Fruit fly (Drosophila melanogaster): ENCODE results near the gene bip1.

Gene bip1

DNA sequence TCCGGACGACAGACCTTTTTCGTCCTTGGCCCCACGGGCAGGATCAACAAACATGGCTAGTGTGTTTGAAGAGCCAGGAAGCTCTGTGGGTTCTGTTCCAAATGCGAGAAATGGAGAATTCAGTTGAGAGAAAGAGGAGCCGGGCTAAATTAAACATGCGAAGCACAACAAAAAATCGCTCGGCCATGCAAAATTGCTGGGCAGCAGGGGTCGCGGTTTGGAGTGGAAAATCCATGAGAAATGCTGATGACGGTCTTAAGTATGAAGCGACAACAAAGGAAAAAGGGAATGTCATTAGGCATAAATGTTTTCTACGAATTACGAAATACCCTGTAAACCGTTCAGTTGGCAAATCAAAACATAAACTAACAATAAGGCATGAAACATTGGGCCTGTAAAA, 25.4 kb downstream of the bip1 start:
- no peak for TF ChIP-seq Sin3A (optimal IDR thresholded peaks at IDR 0.05)

DNA sequence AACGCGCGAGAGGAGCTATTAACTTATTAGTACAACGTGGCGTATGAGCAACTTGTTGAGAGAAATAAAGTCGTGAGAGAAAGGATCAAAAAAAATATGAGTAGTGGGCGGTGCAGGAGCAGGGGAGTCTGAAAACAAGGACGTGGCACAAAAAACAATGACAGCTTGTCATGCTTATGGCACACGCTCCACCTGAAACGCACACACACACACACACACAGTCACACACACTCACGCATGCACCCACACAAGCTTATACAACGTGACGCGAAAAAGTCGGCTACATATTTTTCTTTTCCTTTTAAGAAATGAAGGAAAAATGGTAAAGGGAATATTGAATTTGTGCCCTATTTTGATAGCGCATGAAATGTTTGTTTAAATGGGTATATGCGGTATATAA, 27.1 kb downstream of the bip1 start:
- TF ChIP-seq insv (optimal IDR thresholded peaks at IDR 0.05): no peak
- TF ChIP-seq Myc (optimal IDR thresholded peaks at IDR 0.05): no peak
- no peak for TF ChIP-seq ttk (optimal IDR thresholded peaks at IDR 0.05)
- TF ChIP-seq psq (optimal IDR thresholded peaks at IDR 0.05): no peak
- no peak for TF ChIP-seq Sin3A (optimal IDR thresholded peaks at IDR 0.05)
- TF ChIP-seq h (optimal IDR thresholded peaks at IDR 0.05): no peak

DNA sequence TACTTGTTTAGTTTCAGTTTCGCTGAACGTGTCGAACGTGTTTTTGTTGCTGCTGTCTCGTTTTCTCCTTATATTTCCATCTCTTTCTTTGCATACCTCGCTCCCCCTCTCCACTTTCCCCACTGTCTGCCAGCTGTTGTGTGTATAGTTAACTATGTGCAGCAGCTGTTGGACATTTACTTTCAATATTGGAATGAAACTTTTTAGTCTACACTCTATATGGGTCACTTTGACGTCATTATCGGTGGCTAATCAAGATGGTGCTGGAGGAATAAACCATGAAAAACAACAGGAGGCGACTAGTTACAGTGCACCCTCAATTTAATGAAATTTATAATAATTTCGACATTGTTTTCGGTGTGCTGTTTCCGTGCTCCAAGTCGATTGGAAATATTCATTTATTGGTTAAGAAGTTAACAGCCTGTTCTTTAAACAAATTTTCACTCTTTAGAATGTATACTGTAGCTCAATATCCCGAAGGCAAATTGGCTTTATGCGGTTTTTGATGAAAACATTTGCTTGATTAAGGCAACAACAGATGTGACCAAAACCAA, 29.2 kb downstream of the bip1 start:
- TF ChIP-seq Myc (optimal IDR thresholded peaks at IDR 0.05) (no peak), ttk (optimal IDR thresholded peaks at IDR 0.05) (no peak), insv (optimal IDR thresholded peaks at IDR 0.05) (no peak), Sin3A (optimal IDR thresholded peaks at IDR 0.05) (no peak), h (optimal IDR thresholded peaks at IDR 0.05) (no peak), psq (optimal IDR thresholded peaks at IDR 0.05) (no peak)

DNA sequence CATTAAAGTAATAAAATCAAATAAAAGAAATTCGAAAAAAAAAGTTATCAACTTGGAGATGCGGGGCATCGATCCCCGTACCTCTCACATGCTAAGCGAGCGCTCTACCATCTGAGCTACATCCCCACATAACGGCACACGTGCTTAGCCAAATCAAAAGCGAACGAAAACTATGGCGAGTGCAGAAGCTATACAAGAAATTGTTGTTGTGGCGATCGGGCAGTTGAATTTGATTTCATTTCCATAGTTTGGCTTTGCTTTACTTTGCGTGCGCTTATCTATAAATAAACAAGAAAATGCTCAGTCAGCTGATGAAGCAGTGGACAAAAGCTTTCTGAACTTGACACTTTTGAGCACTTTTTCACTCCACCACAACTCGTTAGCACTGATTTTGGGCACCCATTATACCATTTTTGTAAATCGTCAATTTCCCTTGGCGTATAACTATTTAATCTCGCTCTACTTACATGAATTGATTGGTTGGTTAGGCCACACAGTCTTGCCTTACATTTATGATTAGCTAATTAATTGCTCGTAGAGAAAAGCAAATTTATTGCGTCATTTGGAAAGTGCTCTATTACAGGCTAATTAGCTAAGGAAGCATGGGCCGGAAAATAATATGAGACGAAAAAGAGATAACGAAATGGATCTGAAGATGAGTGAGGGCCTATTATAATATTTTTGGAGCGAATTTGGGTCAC, 29.9 kb downstream of the bip1 start:
- TF ChIP-seq insv (optimal IDR thresholded peaks at IDR 0.05) (no peak), Myc (optimal IDR thresholded peaks at IDR 0.05) (no peak), ttk (optimal IDR thresholded peaks at IDR 0.05) (no peak), psq (optimal IDR thresholded peaks at IDR 0.05) (no peak), h (optimal IDR thresholded peaks at IDR 0.05) (no peak), Sin3A (optimal IDR thresholded peaks at IDR 0.05) (no peak)

DNA sequence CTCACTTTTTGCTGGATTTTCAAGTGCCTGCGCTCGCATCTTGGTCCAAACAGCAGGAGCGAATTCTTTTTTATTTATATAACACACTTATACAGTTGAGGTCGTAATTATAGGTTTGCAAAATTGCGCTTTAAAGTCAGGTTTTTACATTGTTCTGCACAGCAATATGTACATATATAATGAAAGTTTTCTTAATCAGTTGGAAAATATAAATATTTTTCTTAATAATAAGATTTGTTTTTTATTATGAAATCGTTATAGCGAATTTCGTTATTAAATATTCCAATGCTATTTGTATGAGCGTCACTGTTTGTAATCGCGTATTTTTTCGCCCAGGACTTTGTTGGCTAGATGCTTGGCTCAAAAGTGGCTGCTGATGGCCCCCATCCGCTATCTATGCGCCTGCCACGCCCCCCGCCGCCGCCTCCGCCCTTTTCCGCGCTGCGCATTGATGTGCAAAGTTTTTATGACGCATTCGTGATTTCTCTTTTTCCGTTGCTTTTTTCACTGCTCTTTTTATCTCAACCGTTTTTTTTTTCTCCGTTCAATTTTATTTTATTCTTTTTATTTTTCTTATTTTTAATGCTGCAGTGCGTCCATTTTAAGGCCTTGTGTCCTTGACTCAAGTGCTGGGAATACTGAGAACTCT, 30.7 kb downstream of the bip1 start:
- no peak for TF ChIP-seq ttk (optimal IDR thresholded peaks at IDR 0.05)
- TF ChIP-seq psq (optimal IDR thresholded peaks at IDR 0.05): no peak
- TF ChIP-seq insv (optimal IDR thresholded peaks at IDR 0.05): no peak
- TF ChIP-seq Sin3A (optimal IDR thresholded peaks at IDR 0.05): no peak
- TF ChIP-seq Myc (optimal IDR thresholded peaks at IDR 0.05): no peak
- no peak for TF ChIP-seq h (optimal IDR thresholded peaks at IDR 0.05)

DNA sequence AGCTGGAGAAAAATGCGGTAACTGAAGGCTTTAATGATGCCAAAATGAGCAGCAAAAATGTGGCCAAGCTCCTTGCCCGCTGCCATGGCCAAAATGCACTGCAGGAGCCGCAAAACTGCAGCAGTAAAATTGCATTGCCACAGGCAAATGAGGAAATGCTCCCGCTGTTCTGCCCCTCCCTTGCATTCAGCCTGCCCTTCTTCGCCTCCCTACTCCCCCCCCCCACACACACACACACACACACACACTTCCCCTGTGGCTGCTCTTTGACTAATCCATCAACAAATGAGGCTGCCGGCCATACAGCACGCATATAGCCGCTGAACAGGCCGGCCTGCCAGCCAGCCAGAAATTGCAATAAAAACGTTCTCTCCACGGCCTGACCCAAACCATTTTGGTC, 31.3 kb downstream of the bip1 start:
- TF ChIP-seq psq (optimal IDR thresholded peaks at IDR 0.05) (no peak), h (optimal IDR thresholded peaks at IDR 0.05) (no peak), Myc (optimal IDR thresholded peaks at IDR 0.05) (no peak), ttk (optimal IDR thresholded peaks at IDR 0.05) (no peak), insv (optimal IDR thresholded peaks at IDR 0.05) (no peak), Sin3A (optimal IDR thresholded peaks at IDR 0.05) (no peak)

DNA sequence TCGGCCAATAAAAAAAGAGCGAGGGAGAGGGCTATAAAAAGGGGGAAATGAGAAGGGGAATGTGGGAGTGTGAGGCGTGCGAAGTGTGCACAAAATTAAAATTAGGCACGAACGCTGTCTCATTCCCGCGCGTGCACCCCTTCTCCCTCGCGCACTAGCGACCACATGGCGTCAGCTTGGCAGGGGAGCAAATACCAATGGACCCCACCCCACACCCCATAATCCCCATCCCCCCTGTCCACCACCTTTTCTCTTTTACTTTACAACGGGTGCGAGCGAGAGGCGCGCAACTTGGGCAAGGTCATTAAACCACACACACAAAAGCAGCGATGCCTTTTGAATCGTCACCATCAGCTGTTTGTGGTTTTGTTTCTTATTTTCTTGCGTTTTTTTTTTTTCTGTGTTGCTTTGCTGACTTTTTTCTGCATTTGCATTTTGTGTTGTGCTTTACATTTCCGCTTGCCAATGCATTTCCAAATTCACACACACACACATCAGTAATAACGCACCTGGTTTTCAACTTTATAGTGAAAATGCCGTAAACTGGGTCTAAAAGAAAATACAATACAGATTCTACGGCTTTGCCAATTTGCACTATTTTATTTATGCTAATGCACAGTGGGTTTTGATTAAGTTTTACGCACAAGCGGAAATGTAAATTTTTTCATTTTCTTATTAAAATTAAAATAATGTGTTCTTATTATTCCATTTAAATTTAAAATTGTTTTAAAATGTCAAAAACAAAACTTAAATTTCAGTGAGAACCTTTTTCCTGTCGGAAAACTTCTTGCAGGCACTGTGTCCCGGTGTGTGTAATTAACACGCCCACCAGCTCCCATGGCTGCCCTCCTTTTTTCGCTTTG, 34.0 kb downstream of the bip1 start:
- TF ChIP-seq Sin3A (optimal IDR thresholded peaks at IDR 0.05) (no peak), insv (optimal IDR thresholded peaks at IDR 0.05) (no peak), ttk (optimal IDR thresholded peaks at IDR 0.05) (no peak), psq (optimal IDR thresholded peaks at IDR 0.05) (no peak), h (optimal IDR thresholded peaks at IDR 0.05) (no peak), Myc (optimal IDR thresholded peaks at IDR 0.05) (no peak)

DNA sequence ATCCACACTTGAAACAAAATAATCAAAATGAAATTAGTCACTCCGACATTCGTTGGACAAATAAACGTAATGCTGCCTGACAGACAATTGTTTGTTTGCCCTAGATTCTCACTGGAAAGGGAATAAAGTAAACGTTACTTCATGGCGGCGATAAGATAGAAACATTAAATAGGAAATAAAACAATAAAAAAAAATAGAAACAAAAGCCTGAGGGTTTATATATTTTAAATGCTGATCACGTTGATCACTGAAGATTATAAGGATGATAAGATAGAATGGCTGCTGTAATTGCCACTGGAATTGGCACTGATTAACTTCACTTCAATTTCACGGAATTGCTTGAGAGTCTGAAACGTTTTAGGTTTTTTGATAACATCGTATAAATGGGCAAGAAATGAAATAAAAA, 39.8 kb downstream of the bip1 start:
- no peak for TF ChIP-seq h (optimal IDR thresholded peaks at IDR 0.05)
- TF ChIP-seq insv (optimal IDR thresholded peaks at IDR 0.05): no peak
- no peak for TF ChIP-seq ttk (optimal IDR thresholded peaks at IDR 0.05)
- TF ChIP-seq Myc (optimal IDR thresholded peaks at IDR 0.05): no peak
- no peak for TF ChIP-seq psq (optimal IDR thresholded peaks at IDR 0.05)
- TF ChIP-seq Sin3A (optimal IDR thresholded peaks at IDR 0.05): no peak

DNA sequence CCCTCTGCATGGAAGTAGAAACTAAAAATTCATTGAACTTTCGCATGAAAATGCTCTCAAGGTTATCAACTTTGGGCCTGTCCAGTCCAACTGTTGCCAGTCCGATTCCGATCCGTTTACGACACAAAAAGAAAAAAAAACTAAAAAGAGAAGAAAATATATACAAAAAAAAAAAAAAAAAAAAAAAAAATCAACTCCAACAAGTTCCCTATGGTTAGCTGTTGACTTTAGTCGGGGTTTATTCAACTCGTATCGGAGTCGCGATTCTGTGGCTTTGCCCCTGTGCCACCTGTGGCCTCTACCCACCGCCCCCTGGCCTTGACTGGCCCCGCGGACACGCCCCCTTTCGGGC, 44.7 kb downstream of the bip1 start:
- TF ChIP-seq insv (optimal IDR thresholded peaks at IDR 0.05) (no peak), ttk (optimal IDR thresholded peaks at IDR 0.05) (no peak), psq (optimal IDR thresholded peaks at IDR 0.05) (no peak), Sin3A (optimal IDR thresholded peaks at IDR 0.05) (no peak), h (optimal IDR thresholded peaks at IDR 0.05) (no peak), Myc (optimal IDR thresholded peaks at IDR 0.05) (no peak)

DNA sequence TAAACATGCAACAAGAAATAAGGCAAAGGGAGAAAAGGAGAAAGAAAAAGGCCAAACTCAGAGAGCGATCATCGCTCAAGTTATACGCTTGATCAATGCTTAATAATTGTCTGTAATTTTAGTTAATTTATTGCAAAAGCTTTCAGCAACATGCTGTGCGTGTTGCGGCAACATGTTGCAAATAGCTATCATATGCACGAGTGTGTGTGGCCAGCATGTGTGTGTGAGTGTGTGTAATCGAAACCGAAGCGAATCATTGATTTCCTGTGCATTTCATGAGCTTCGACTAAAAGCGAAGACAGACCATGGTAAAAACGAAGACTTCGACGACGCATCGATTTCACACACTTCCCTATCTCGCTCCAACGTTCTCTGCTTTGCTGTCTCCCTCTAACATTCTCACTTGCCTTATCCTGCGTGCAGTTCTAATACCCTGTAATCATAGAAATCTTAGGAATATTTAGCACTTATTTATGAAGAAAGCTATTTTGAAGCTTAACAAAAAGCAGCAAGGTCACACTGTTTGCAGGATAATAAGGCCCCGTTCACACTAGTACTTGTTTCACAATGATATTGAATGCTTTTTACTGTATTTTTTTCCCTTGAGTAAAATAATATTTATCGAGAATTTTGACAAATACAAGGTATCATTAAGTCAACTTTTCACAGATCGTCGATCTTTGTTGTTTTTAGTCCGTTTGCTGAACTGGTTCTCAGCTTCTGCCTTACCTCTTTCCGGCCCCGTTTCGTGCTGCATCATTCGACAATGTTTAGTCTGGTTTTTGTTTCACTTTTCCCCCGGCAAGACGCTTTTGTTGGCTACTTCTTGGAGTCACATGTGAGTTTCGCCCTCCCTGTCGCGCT, 45.3 kb downstream of the bip1 start:
- no peak for TF ChIP-seq insv (optimal IDR thresholded peaks at IDR 0.05)
- no peak for TF ChIP-seq h (optimal IDR thresholded peaks at IDR 0.05)
- no peak for TF ChIP-seq Myc (optimal IDR thresholded peaks at IDR 0.05)
- no peak for TF ChIP-seq psq (optimal IDR thresholded peaks at IDR 0.05)
- no peak for TF ChIP-seq ttk (optimal IDR thresholded peaks at IDR 0.05)

DNA sequence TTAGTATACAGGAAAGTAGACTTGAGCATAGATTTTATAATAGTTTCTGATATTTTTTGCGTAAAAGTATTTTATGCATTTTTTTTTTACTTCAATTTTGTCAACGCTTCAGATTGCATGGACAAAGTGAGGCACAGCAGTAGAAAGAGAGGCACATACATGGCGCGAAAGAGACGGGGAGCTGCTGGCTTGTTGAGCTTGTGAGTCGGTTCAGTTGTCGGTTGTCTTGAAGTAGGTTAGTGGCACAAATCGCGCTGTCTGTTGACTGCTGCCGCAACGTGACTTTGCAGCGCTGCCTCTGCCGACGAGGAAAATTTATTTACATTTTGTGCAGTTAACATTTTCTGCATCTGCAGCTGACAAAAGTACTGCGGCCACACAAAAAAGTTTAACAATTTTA, 52.7 kb downstream of the bip1 start:
- TF ChIP-seq insv (optimal IDR thresholded peaks at IDR 0.05): no peak
- no peak for TF ChIP-seq Sin3A (optimal IDR thresholded peaks at IDR 0.05)
- TF ChIP-seq Myc (optimal IDR thresholded peaks at IDR 0.05): no peak
